Worm (Caenorhabditis elegans) whole organism, L4 larva: ENCODE measurements around the gene txdc-12.2.

Experiments used
- madf-5 ChIP-seq, 2 experiments: fragments of 200-800 bp; sonication (Bioruptor generic); IDR thresholded peaks; 2 replicates each; pipeline ENCODE4 v1.3.6; 2022; ENCODE audit warnings: missing compliant biosample characterization in 2 of 2, missing genetic modification characterization in 2 of 2
- nhr-25 ChIP-seq: sonication (generic microtip); optimal IDR thresholded peaks from 2 replicates; lab custom pipeline; 2017; ENCODE audit warnings: missing genetic modification characterization, mild to moderate bottlenecking, missing compliant biosample characterization, antibody characterized with exemption, moderate library complexity, borderline replicate concordance; ENCODE audit not compliant: insufficient read depth
- unc-130 ChIP-seq: sonication (generic microtip); optimal IDR thresholded peaks from 2 replicates; lab custom pipeline; 2016; ENCODE audit warnings: missing genetic modification reagents, missing genetic modification characterization, missing compliant biosample characterization

ce11 chrX:2108682-2109081 lies 34.4 kb downstream of the txdc-12.2 start, which contains the start of gene F53B1.2:
- TF ChIP-seq unc-130 (GFP tag; lab: Kevin White, UChicago) (no peak), madf-5 (GFP tag; IDR thresholded peaks at IDR 0.05; lab: Robert Waterston, UW) (no peak), nhr-25 (tag; lab: Kevin White, UChicago) (no peak)
